Fruit fly (Drosophila melanogaster) Kc167 (cell line): ENCODE data around the gene Klp67A.

Experiments
- Myc ChIP-seq: fragments of >200 bp; optimal IDR thresholded peaks from 2 replicates; lab custom pipeline; 2017; ENCODE audit warnings: missing external identifiers
- h ChIP-seq: fragments of >200 bp; optimal IDR thresholded peaks from 3 replicates; lab custom pipeline; 2018; ENCODE audit warnings: missing external identifiers
- psq ChIP-seq: fragments of >200 bp; optimal IDR thresholded peaks from 2 replicates; lab custom pipeline; 2017; ENCODE audit warnings: missing external identifiers
- ttk ChIP-seq: sonication (Bioruptor generic); optimal IDR thresholded peaks from 2 replicates; lab custom pipeline; 2017; ENCODE audit warnings: missing external identifiers

DNA sequence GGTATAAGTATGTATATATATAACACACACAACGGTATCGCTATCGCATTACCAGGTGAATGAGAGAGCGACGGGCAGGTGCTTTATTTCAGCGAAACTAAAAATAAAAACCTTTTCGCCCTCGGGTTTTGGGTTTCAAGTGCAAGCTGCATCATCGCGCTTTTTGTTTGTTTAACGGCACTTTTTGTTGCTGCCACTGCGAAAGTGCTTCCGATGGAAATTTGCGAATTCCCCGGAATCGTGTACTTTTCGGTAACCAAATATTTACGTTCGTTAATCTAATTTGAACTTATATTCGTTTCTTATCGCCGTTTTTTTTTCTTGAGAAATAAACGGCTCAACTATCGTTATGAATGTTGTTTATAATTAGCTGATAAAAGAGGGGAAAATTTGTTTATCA lies 29.2 kb upstream of the Klp67A start:
- no peak for TF ChIP-seq psq (lab: Kevin White, UChicago)
- no peak for TF ChIP-seq ttk (lab: Kevin White, UChicago)
- TF ChIP-seq h = no peak
- no peak for TF ChIP-seq Myc (lab: Kevin White, UChicago)
